Fruit fly (Drosophila melanogaster) whole organism: ENCODE measurements around the gene CG10254.

Experiments
- CG8478 ChIP-seq: fragments of >200 bp; optimal IDR thresholded peaks from 2 replicates; lab custom pipeline; 2018; ENCODE audit warnings: inconsistent platforms
- Dll ChIP-seq: fragments of >200 bp; optimal IDR thresholded peaks from 2 replicates; lab custom pipeline; 2017
- EcR ChIP-seq, 2 experiments: fragments of >200 bp; optimal IDR thresholded peaks; 2 replicates each; lab custom pipeline; 2017; ENCODE audit warnings: missing biosample characterization in 2 of 2, missing genetic modification characterization in 2 of 2, missing genetic modification reagents in 2 of 2
- pan ChIP-seq: fragments of >200 bp; optimal IDR thresholded peaks from 2 replicates; lab custom pipeline; 2017
- psq ChIP-seq: fragments of >200 bp; optimal IDR thresholded peaks from 2 replicates; lab custom pipeline; 2017
- usp ChIP-seq: fragments of >200 bp; optimal IDR thresholded peaks from 2 replicates; lab custom pipeline; 2017; ENCODE audit warnings: missing biosample characterization, missing genetic modification characterization, mixed read lengths

CG10254 gene

dm6 chr3R:23729632-23730471 is 35.1 kb upstream of the CG10254 start:
- TF ChIP-seq EcR (GFP tag; optimal IDR thresholded peaks at IDR 0.05; lab: Kevin White, UChicago) (no peak), Dll (lab: Kevin White, UChicago) (no peak), usp (no peak)

dm6 chr3R:23729066-23729465 is 34.3 kb upstream of the CG10254 start:
- no peak for TF ChIP-seq psq (lab: Kevin White, UChicago)
- no peak for TF ChIP-seq pan (lab: Kevin White, UChicago)
- TF ChIP-seq usp, result no peak
- no peak for TF ChIP-seq CG8478 (lab: Kevin White, UChicago)
- no peak for TF ChIP-seq EcR (GFP tag; optimal IDR thresholded peaks at IDR 0.05; lab: Kevin White, UChicago)
- no peak for TF ChIP-seq Dll (lab: Kevin White, UChicago)

- no peak for TF ChIP-seq CG8478 (lab: Kevin White, UChicago)
- TF ChIP-seq Dll (lab: Kevin White, UChicago), result no peak
- TF ChIP-seq psq (lab: Kevin White, UChicago), result no peak
- TF ChIP-seq pan (lab: Kevin White, UChicago), result no peak
- no peak for TF ChIP-seq EcR (GFP tag; optimal IDR thresholded peaks at IDR 0.05; lab: Kevin White, UChicago)
- no peak for TF ChIP-seq usp
Observed at dm6 chr3R:23728086-23728485, 33.3 kb upstream of the CG10254 start.

- no peak for TF ChIP-seq usp
- TF ChIP-seq EcR (GFP tag; optimal IDR thresholded peaks at IDR 0.05; lab: Kevin White, UChicago), result no peak
- TF ChIP-seq psq (lab: Kevin White, UChicago), result no peak
- no peak for TF ChIP-seq pan (lab: Kevin White, UChicago)
- TF ChIP-seq CG8478 (lab: Kevin White, UChicago), result no peak
- TF ChIP-seq Dll (lab: Kevin White, UChicago), result no peak
Observed at dm6 chr3R:23727657-23728056, 32.9 kb upstream of the CG10254 start.

dm6 chr3R:23726740-23727139 is 32.0 kb upstream of the CG10254 start:
- no peak for TF ChIP-seq EcR (GFP tag; optimal IDR thresholded peaks at IDR 0.05; lab: Kevin White, UChicago)

- no peak for TF ChIP-seq pan (lab: Kevin White, UChicago)
- no peak for TF ChIP-seq CG8478 (lab: Kevin White, UChicago)
Observed at dm6 chr3R:23725711-23726349, 31.0 kb upstream of the CG10254 start.

dm6 chr3R:23724843-23725506 is 30.2 kb upstream of the CG10254 start:
- no peak for TF ChIP-seq psq (lab: Kevin White, UChicago)
- no peak for TF ChIP-seq usp
- TF ChIP-seq Dll (lab: Kevin White, UChicago), result no peak
- no peak for TF ChIP-seq pan (lab: Kevin White, UChicago)
- no peak for TF ChIP-seq EcR (GFP tag; optimal IDR thresholded peaks at IDR 0.05; lab: Kevin White, UChicago)
- TF ChIP-seq CG8478 (lab: Kevin White, UChicago), result no peak

- TF ChIP-seq EcR (GFP tag; optimal IDR thresholded peaks at IDR 0.05; lab: Kevin White, UChicago), result peak in 1 of 2 experiments; percentile 11
- no peak for TF ChIP-seq pan (lab: Kevin White, UChicago)
- TF ChIP-seq psq (lab: Kevin White, UChicago), result no peak
Observed at dm6 chr3R:23723381-23724034, 28.7 kb upstream of the CG10254 start.

- no peak for TF ChIP-seq CG8478 (lab: Kevin White, UChicago)
- TF ChIP-seq Dll (lab: Kevin White, UChicago), result no peak
- no peak for TF ChIP-seq EcR (GFP tag; optimal IDR thresholded peaks at IDR 0.05; lab: Kevin White, UChicago)
- TF ChIP-seq usp, result no peak
- TF ChIP-seq pan (lab: Kevin White, UChicago), result no peak
- TF ChIP-seq psq (lab: Kevin White, UChicago), result no peak
Observed at dm6 chr3R:23722680-23723372, 28.0 kb upstream of the CG10254 start, which contains the start of gene CG10365. CG10365 (plus strand) TSS chr3R:23723331.

dm6 chr3R:23721936-23722335 is 27.2 kb upstream of the CG10254 start:
- TF ChIP-seq pan (lab: Kevin White, UChicago) (no peak), psq (lab: Kevin White, UChicago) (no peak), usp (no peak), EcR (GFP tag; optimal IDR thresholded peaks at IDR 0.05; lab: Kevin White, UChicago) (no peak), CG8478 (lab: Kevin White, UChicago) (no peak), Dll (lab: Kevin White, UChicago) (no peak)

- TF ChIP-seq psq (lab: Kevin White, UChicago) (no peak), usp (no peak), Dll (lab: Kevin White, UChicago) (no peak)
Observed at dm6 chr3R:23721525-23721924, 26.7 kb upstream of the CG10254 start, which contains the start of gene CG10232. CG10232 (minus strand) TSS chr3R:23721625.
